Worm (Caenorhabditis elegans) whole organism, L1 larva: ENCODE data around the gene srw-8.
"Not testable (repeated sequence)": the region's sequence is repeated elsewhere in the genome, so short reads cannot be mapped to it uniquely, and the experiment has no call there.

Experiments
- C04F5.9 ChIP-seq: sonication (generic microtip); optimal IDR thresholded peaks from 2 replicates; lab custom pipeline; 2016; ENCODE audit warnings: missing genetic modification characterization, missing compliant biosample characterization
- C16A3.4 ChIP-seq: fragments of 150-350 bp; optimal IDR thresholded peaks from 2 replicates; lab custom pipeline; 2014; ENCODE audit warnings: missing biosample characterization, missing genetic modification characterization
- F16B12.6 ChIP-seq: fragments of 150-350 bp; optimal IDR thresholded peaks from 2 replicates; lab custom pipeline; 2014; ENCODE audit warnings: missing biosample characterization, missing genetic modification characterization
- aly-2 ChIP-seq: fragments of 150-350 bp; optimal IDR thresholded peaks from 2 replicates; lab custom pipeline; 2014; ENCODE audit warnings: missing biosample characterization, missing genetic modification characterization
- ceh-8 ChIP-seq: fragments of 200-800 bp; sonication (Bioruptor generic); optimal IDR thresholded peaks from 2 replicates; lab custom pipeline; 2018; ENCODE audit warnings: mild to moderate bottlenecking, missing genetic modification characterization, moderate library complexity, missing compliant biosample characterization
- ceh-90 ChIP-seq: sonication (generic microtip); optimal IDR thresholded peaks from 2 replicates; lab custom pipeline; 2016; ENCODE audit warnings: missing genetic modification characterization, missing compliant biosample characterization
- ces-1 ChIP-seq: fragments of 150-350 bp; optimal IDR thresholded peaks from 2 replicates; lab custom pipeline; 2014; ENCODE audit warnings: missing biosample characterization, missing genetic modification reagents, missing genetic modification characterization
- dsc-1 ChIP-seq: sonication (generic microtip); optimal IDR thresholded peaks from 2 replicates; lab custom pipeline; 2016; ENCODE audit warnings: mild to moderate bottlenecking, missing genetic modification characterization, missing compliant biosample characterization
- efl-3 ChIP-seq: fragments of 200-800 bp; sonication (Bioruptor generic); optimal IDR thresholded peaks from 2 replicates; lab custom pipeline; 2018; ENCODE audit warnings: mild to moderate bottlenecking, missing genetic modification characterization, missing compliant biosample characterization
- egl-13 ChIP-seq: sonication (generic microtip); optimal IDR thresholded peaks from 2 replicates; lab custom pipeline; 2016; ENCODE audit warnings: missing genotype, missing genetic modification reagents, missing genetic modification characterization, missing compliant biosample characterization
- elt-2 ChIP-seq: sonication (generic microtip); optimal IDR thresholded peaks from 2 replicates; lab custom pipeline; 2016; ENCODE audit warnings: missing genetic modification characterization, mild to moderate bottlenecking, inconsistent platforms, missing compliant biosample characterization, missing genetic modification reagents
- fkh-10 ChIP-seq: sonication (generic microtip); optimal IDR thresholded peaks from 2 replicates; lab custom pipeline; 2017; ENCODE audit warnings: missing biosample characterization, missing genetic modification reagents, missing genetic modification characterization
- fkh-4 ChIP-seq: sonication (generic microtip); optimal IDR thresholded peaks from 2 replicates; lab custom pipeline; 2016; ENCODE audit warnings: missing compliant biosample characterization, missing genetic modification characterization, borderline replicate concordance
- fkh-8 ChIP-seq: sonication (generic microtip); optimal IDR thresholded peaks from 2 replicates; lab custom pipeline; 2016; ENCODE audit warnings: mild to moderate bottlenecking, missing genetic modification characterization, missing compliant biosample characterization
- grh-1 ChIP-seq: fragments of 200-800 bp; sonication (Bioruptor generic); IDR thresholded peaks from 2 replicates; pipeline ENCODE4 v1.3.6; 2022; ENCODE audit warnings: missing genetic modification reagents, missing genetic modification characterization, missing compliant biosample characterization
- hlh-17 ChIP-seq: fragments of 200-800 bp; sonication (Bioruptor generic); optimal IDR thresholded peaks from 2 replicates; lab custom pipeline; 2018; ENCODE audit warnings: missing genetic modification characterization, mild to moderate bottlenecking, missing compliant biosample characterization, moderate library complexity, borderline replicate concordance
- irx-1 ChIP-seq: sonication (generic microtip); optimal IDR thresholded peaks from 2 replicates; lab custom pipeline; 2016; ENCODE audit warnings: missing genetic modification characterization, missing compliant biosample characterization
- isw-1 ChIP-seq: fragments of 200-800 bp; sonication (Bioruptor generic); IDR thresholded peaks from 2 replicates; pipeline ENCODE4 v1.3.6; 2022; ENCODE audit warnings: missing genetic modification characterization, missing compliant biosample characterization
- jun-1 ChIP-seq: fragments of 150-350 bp; optimal IDR thresholded peaks from 2 replicates; lab custom pipeline; 2014; ENCODE audit warnings: missing biosample characterization, missing genetic modification reagents, missing genetic modification characterization
- lin-14 ChIP-seq: fragments of 200-800 bp; sonication (Bioruptor generic); optimal IDR thresholded peaks from 2 replicates; lab custom pipeline; 2018; ENCODE audit warnings: mild to moderate bottlenecking, missing genetic modification characterization, moderate library complexity, missing compliant biosample characterization
- lin-15B ChIP-seq: fragments of 150-350 bp; sonication (generic microtip); optimal IDR thresholded peaks from 3 replicates; lab custom pipeline; 2014; ENCODE audit warnings: missing biosample characterization, missing genetic modification characterization
- lin-35 ChIP-seq, 2 experiments: fragments of 150-350 bp; optimal IDR thresholded peaks; 2 replicates each; lab custom pipeline; 2014; ENCODE audit warnings: missing biosample characterization in 2 of 2, missing genetic modification characterization in 2 of 2, missing genetic modification reagents in 2 of 2
- lir-3 ChIP-seq: sonication (generic microtip); optimal IDR thresholded peaks from 2 replicates; lab custom pipeline; 2016; ENCODE audit warnings: mild to moderate bottlenecking, missing genetic modification characterization, moderate library complexity, missing compliant biosample characterization; ENCODE audit not compliant: poor library complexity
- nhr-20 ChIP-seq: sonication (generic microtip); optimal IDR thresholded peaks from 2 replicates; lab custom pipeline; 2016; ENCODE audit warnings: mild to moderate bottlenecking, missing genetic modification characterization, missing compliant biosample characterization
- nhr-237 ChIP-seq: fragments of 150-350 bp; optimal IDR thresholded peaks from 2 replicates; lab custom pipeline; 2014; ENCODE audit warnings: missing biosample characterization, missing genetic modification characterization
- nhr-47 ChIP-seq: sonication (generic microtip); optimal IDR thresholded peaks from 2 replicates; lab custom pipeline; 2016; ENCODE audit warnings: mild to moderate bottlenecking, missing genetic modification characterization, moderate library complexity, missing compliant biosample characterization
- nhr-71 ChIP-seq: sonication (generic microtip); optimal IDR thresholded peaks from 2 replicates; lab custom pipeline; 2016; ENCODE audit warnings: mild to moderate bottlenecking, missing genetic modification characterization, moderate library complexity, missing compliant biosample characterization
- nhr-77 ChIP-seq: fragments of 150-350 bp; optimal IDR thresholded peaks from 2 replicates; lab custom pipeline; 2014; ENCODE audit warnings: missing biosample characterization, missing genetic modification characterization
- nhr-85 ChIP-seq: sonication (generic microtip); peaks from one replicate; lab custom pipeline; 2016; ENCODE audit warnings: missing genetic modification characterization, inconsistent platforms, missing compliant biosample characterization
- pag-3 ChIP-seq: sonication (generic microtip); optimal IDR thresholded peaks from 2 replicates; lab custom pipeline; 2017; ENCODE audit warnings: missing genetic modification characterization, mild to moderate bottlenecking, missing compliant biosample characterization, antibody characterized with exemption, borderline replicate concordance; ENCODE audit not compliant: insufficient read depth
- pax-3 ChIP-seq: fragments of 200-800 bp; sonication (Bioruptor generic); optimal IDR thresholded peaks from 2 replicates; lab custom pipeline; 2018; ENCODE audit warnings: mild to moderate bottlenecking, missing genetic modification characterization, moderate library complexity, missing compliant biosample characterization
- pqm-1 ChIP-seq: sonication (generic microtip); optimal IDR thresholded peaks from 3 replicates; lab custom pipeline; 2017; ENCODE audit warnings: missing biosample characterization, missing genetic modification characterization
- rnt-1 ChIP-seq: sonication (generic microtip); optimal IDR thresholded peaks from 2 replicates; lab custom pipeline; 2016; ENCODE audit warnings: mild to moderate bottlenecking, missing genetic modification characterization, moderate library complexity, missing compliant biosample characterization
- skn-1 ChIP-seq: fragments of 150-350 bp; optimal IDR thresholded peaks from 2 replicates; lab custom pipeline; 2014; ENCODE audit warnings: missing biosample characterization, missing genetic modification characterization
- sup-37 ChIP-seq: fragments of 200-800 bp; sonication (Bioruptor generic); optimal IDR thresholded peaks from 2 replicates; lab custom pipeline; 2018; ENCODE audit warnings: mild to moderate bottlenecking, missing genetic modification characterization, missing compliant biosample characterization
- tbx-2 ChIP-seq: sonication (generic microtip); optimal IDR thresholded peaks from 2 replicates; lab custom pipeline; 2016; ENCODE audit warnings: missing genetic modification characterization, missing compliant biosample characterization
- tlp-1 ChIP-seq: fragments of 150-350 bp; optimal IDR thresholded peaks from 2 replicates; lab custom pipeline; 2014; ENCODE audit warnings: missing biosample characterization, missing genetic modification characterization
- unc-86 ChIP-seq: sonication (generic microtip); optimal IDR thresholded peaks from 2 replicates; lab custom pipeline; 2016; ENCODE audit warnings: missing genetic modification characterization, missing compliant biosample characterization
- xbp-1 ChIP-seq: sonication (generic microtip); optimal IDR thresholded peaks from 2 replicates; lab custom pipeline; 2016; ENCODE audit warnings: missing genetic modification characterization, missing compliant biosample characterization
- ztf-4 ChIP-seq: fragments of 150-350 bp; optimal IDR thresholded peaks from 2 replicates; lab custom pipeline; 2014; ENCODE audit warnings: missing biosample characterization, missing genetic modification characterization

srw-8 gene

ce11 chrV:3069101-3069500 is 35.0 kb upstream of the srw-8 start, which contains the start of gene str-40:
str-40 (minus strand) TSS chrV:3069201.
- TF ChIP-seq fkh-8 (tag; lab: Kevin White, UChicago) (no peak), dsc-1 (tag; lab: Kevin White, UChicago) (no peak)

- TF ChIP-seq jun-1 (tag; lab: Kevin White, UChicago), result no peak
- no peak for TF ChIP-seq isw-1 (GFP tag; lab: Robert Waterston, UW)
- no peak for TF ChIP-seq fkh-8 (tag; lab: Kevin White, UChicago)
- no peak for TF ChIP-seq lin-15B (tag; lab: Kevin White, UChicago)
- TF ChIP-seq ces-1 (GFP tag; lab: Kevin White, UChicago), result no peak
- TF ChIP-seq irx-1 (tag; lab: Kevin White, UChicago), result no peak
- TF ChIP-seq tbx-2 (tag; lab: Kevin White, UChicago), result no peak
- no peak for TF ChIP-seq pax-3 (tag; lab: Kevin White, UChicago)
- TF ChIP-seq nhr-20 (tag; lab: Kevin White, UChicago), result no peak
- TF ChIP-seq hlh-17 (GFP tag; lab: Kevin White, UChicago), result no peak
- no peak for TF ChIP-seq fkh-10 (GFP tag; lab: Kevin White, UChicago)
- no peak for TF ChIP-seq ceh-90 (tag; lab: Kevin White, UChicago)
- TF ChIP-seq tlp-1 (tag; lab: Kevin White, UChicago), result no peak
- no peak for TF ChIP-seq C16A3.4 (tag; lab: Kevin White, UChicago)
- TF ChIP-seq skn-1 (tag; lab: Kevin White, UChicago), result no peak
- TF ChIP-seq fkh-4 (tag; lab: Kevin White, UChicago), result no peak
- TF ChIP-seq nhr-85 (tag; lab: Kevin White, UChicago), result no peak
- TF ChIP-seq nhr-77, result no peak
- TF ChIP-seq C04F5.9 (tag; lab: Kevin White, UChicago), result no peak
Measured at ce11 chrV:3065928-3066327, 31.8 kb upstream of the srw-8 start, which contains the start of gene srh-185. srh-185 (plus strand) TSS chrV:3066228.

- TF ChIP-seq pag-3 (tag; lab: Kevin White, UChicago); lir-3 (tag; lab: Kevin White, UChicago); lin-35 (GFP tag; optimal IDR thresholded peaks at IDR 0.05; lab: Kevin White, UChicago): not testable (repeated sequence)
Measured at ce11 chrV:3064418-3064817, 30.3 kb upstream of the srw-8 start, which contains the start of gene srt-16. srt-16 (minus strand) TSS chrV:3064518.

ce11 chrV:3062078-3062477 is 27.9 kb upstream of the srw-8 start, which contains the start of gene srt-15:
srt-15 (minus strand) TSS chrV:3062178.
- TF ChIP-seq ceh-8 (GFP tag; lab: Kevin White, UChicago), result no peak
- no peak for TF ChIP-seq nhr-71
- TF ChIP-seq egl-13, result no peak
- TF ChIP-seq aly-2 (tag; lab: Kevin White, UChicago), result no peak
- no peak for TF ChIP-seq sup-37
- TF ChIP-seq nhr-47 (tag; lab: Kevin White, UChicago), result no peak
- TF ChIP-seq xbp-1, result no peak
- no peak for TF ChIP-seq nhr-237 (tag; lab: Kevin White, UChicago)
- TF ChIP-seq pqm-1 (tag; lab: Kevin White, UChicago), result no peak
- no peak for TF ChIP-seq F16B12.6 (tag; lab: Kevin White, UChicago)
- TF ChIP-seq elt-2, result no peak
- TF ChIP-seq tlp-1 (tag; lab: Kevin White, UChicago), result no peak
- no peak for TF ChIP-seq ztf-4 (tag; lab: Kevin White, UChicago)
- no peak for TF ChIP-seq efl-3 (GFP tag; lab: Kevin White, UChicago)
- no peak for TF ChIP-seq grh-1 (GFP tag; lab: Robert Waterston, UW)
- TF ChIP-seq tbx-2 (tag; lab: Kevin White, UChicago), result no peak
- no peak for TF ChIP-seq irx-1 (tag; lab: Kevin White, UChicago)
- no peak for TF ChIP-seq lin-14 (GFP tag; lab: Kevin White, UChicago)
- no peak for TF ChIP-seq unc-86
- TF ChIP-seq rnt-1 (tag; lab: Kevin White, UChicago), result no peak
